Worm (Caenorhabditis elegans): Measurements from ENCODE around the gene lsm-3.

Gene lsm-3

DNA sequence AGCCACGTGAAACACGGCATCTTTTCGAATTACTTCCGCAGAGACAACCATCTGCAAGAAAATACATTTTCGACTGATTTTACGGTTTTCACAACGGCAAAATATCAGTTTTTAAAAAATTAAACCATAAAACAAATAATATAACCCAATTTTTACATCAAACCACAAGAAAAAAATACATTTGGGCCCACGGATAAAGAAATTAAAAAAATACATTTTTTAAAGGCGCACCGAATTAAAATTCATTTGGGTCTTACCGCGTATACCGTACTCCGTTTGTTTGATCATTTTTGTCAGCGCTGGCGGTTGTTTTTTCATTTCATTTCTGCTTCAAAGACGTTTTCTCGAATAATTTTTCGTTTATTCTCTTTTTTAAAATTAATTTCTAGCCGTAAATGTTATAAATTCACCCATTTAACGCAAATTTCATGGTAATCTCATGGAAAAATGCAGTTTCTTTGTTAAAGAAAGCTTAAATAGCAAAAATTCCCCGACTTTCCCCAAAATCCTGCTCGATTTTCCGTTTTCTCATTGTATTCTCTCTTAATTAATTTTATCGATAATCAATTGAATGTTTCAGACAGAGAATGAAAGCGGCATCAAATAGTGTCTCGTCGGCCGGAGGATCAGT, 33.7 kb upstream of the lsm-3 start, which contains the start of the genes rec-8 and mex-5:
rec-8 (minus strand) TSS at position 51 of the 631 bp plus-strand sequence.
mex-5 (plus strand) TSS at position 581 of the 631 bp plus-strand sequence.
- no peak for TF ChIP-seq nfya-1 (tag; optimal IDR thresholded peaks at IDR 0.05)
- no peak for TF ChIP-seq hlh-6 (tag; optimal IDR thresholded peaks at IDR 0.05)
- no peak for TF ChIP-seq ttx-3 (tag; optimal IDR thresholded peaks at IDR 0.05)
- no peak for TF ChIP-seq ceh-9 (tag; optimal IDR thresholded peaks at IDR 0.05)
- no peak for TF ChIP-seq sox-4 (tag; optimal IDR thresholded peaks at IDR 0.05)

ce11 chrIV:13354044-13354443, 33.0 kb upstream of the lsm-3 start:
- TF ChIP-seq nhr-232 (tag; optimal IDR thresholded peaks at IDR 0.05) (no peak), lim-6 (tag; optimal IDR thresholded peaks at IDR 0.05) (no peak), fkh-10 (GFP tag; optimal IDR thresholded peaks at IDR 0.05) (no peak), pag-3 (tag; optimal IDR thresholded peaks at IDR 0.05; ENCODE audit: borderline replicate concordance) (no peak), unc-55 (GFP tag; optimal IDR thresholded peaks at IDR 0.05) (no peak), Y22D7AL.16 (tag; optimal IDR thresholded peaks at IDR 0.05) (no peak), ceh-34 (tag; optimal IDR thresholded peaks at IDR 0.05) (no peak), ceh-19 (GFP tag; optimal IDR thresholded peaks at IDR 0.05) (no peak), pax-1 (tag; optimal IDR thresholded peaks at IDR 0.05) (no peak), ceh-14 (tag; optimal IDR thresholded peaks at IDR 0.05) (no peak), ceh-6 (GFP tag; optimal IDR thresholded peaks at IDR 0.05) (no peak), C08G9.2 (tag; optimal IDR thresholded peaks at IDR 0.05) (no peak), sdc-2 (tag; optimal IDR thresholded peaks at IDR 0.05) (no peak)

DNA sequence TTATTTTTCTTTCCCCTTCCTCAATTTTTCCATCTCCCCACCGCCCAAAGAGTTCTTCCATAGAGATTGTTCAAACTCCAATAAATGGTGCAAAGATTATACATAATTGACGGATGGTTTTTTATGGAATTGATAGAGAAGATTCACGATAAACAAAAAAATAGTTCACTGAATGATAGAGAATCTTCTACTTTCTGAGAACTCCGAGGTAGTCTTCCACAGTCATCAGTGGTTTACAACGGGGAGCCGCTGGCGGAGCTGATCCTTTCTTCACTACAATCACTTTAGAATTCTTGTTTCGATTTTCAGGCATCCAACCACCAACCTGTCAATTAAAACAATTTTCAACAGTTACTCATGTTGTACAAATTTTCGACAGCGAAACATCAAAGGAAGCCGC, 31.0 kb upstream of the lsm-3 start:
- TF ChIP-seq ets-4 (tag; optimal IDR thresholded peaks at IDR 0.05), result no peak
- no peak for TF ChIP-seq ceh-14 (tag; optimal IDR thresholded peaks at IDR 0.05)
- no peak for TF ChIP-seq Y22D7AL.16 (tag; optimal IDR thresholded peaks at IDR 0.05)
- TF ChIP-seq syd-9 (tag; optimal IDR thresholded peaks at IDR 0.05), result no peak
- no peak for TF ChIP-seq ceh-48 (tag; optimal IDR thresholded peaks at IDR 0.05)
- no peak for TF ChIP-seq hlh-30 (tag; optimal IDR thresholded peaks at IDR 0.05; ENCODE audit: insufficient read depth)

- no peak for TF ChIP-seq ceh-22 (tag; optimal IDR thresholded peaks at IDR 0.05)
- no peak for TF ChIP-seq ceh-6 (GFP tag; optimal IDR thresholded peaks at IDR 0.05)
- no peak for TF ChIP-seq unc-3 (GFP tag; conservative IDR thresholded peaks at IDR 0.05)
- no peak for TF ChIP-seq unc-3 (tag; optimal IDR thresholded peaks at IDR 0.05)
- TF ChIP-seq C08G9.2 (tag; optimal IDR thresholded peaks at IDR 0.05), result no peak
- TF ChIP-seq elt-4 (tag; optimal IDR thresholded peaks at IDR 0.05), result no peak
- TF ChIP-seq npax-4 (tag; optimal IDR thresholded peaks at IDR 0.05), result no peak
- TF ChIP-seq Y22D7AL.16 (tag; optimal IDR thresholded peaks at IDR 0.05), result no peak
- no peak for TF ChIP-seq K02D7.2 (tag; optimal IDR thresholded peaks at IDR 0.05)
- no peak for TF ChIP-seq sdc-2 (tag; optimal IDR thresholded peaks at IDR 0.05)
- TF ChIP-seq hlh-30 (tag; optimal IDR thresholded peaks at IDR 0.05; ENCODE audit: insufficient read depth), result no peak
- no peak for TF ChIP-seq hlh-13 (GFP tag; optimal IDR thresholded peaks at IDR 0.05)
- TF ChIP-seq sox-4 (tag; optimal IDR thresholded peaks at IDR 0.05), result no peak
- TF ChIP-seq odd-2 (tag; optimal IDR thresholded peaks at IDR 0.05), result no peak
- no peak for TF ChIP-seq tbx-7 (tag; optimal IDR thresholded peaks at IDR 0.05)
- no peak for TF ChIP-seq ztf-16 (tag; optimal IDR thresholded peaks at IDR 0.05)
- no peak for TF ChIP-seq fax-1 (tag; optimal IDR thresholded peaks at IDR 0.05)
- TF ChIP-seq ceh-48 (tag; optimal IDR thresholded peaks at IDR 0.05), result no peak
- TF ChIP-seq sox-2 (GFP tag; IDR thresholded peaks at IDR 0.05), result no peak
- no peak for TF ChIP-seq ceh-31 (tag; optimal IDR thresholded peaks at IDR 0.05)
Observed at ce11 chrIV:13358488-13358887, 28.5 kb upstream of the lsm-3 start, which contains the start of gene W02A2.8. Gene W02A2.8 (minus strand): TSS chrIV:13358588.

All from whole organism, late embryonic.